Fruit fly (Drosophila melanogaster) whole organism, embryonic: ENCODE results near the gene mahe.

ENCODE experiments used
- ATbp ChIP-seq: fragments of 200-800 bp; sonication (Bioruptor generic); optimal IDR thresholded peaks from 2 replicates; lab custom pipeline; 2017; ENCODE audit warnings: missing biosample characterization, mild to moderate bottlenecking, missing genetic modification characterization, missing genetic modification reagents
- Atf6 ChIP-seq: fragments of 200-800 bp; sonication (Bioruptor generic); IDR thresholded peaks from 2 replicates; pipeline ENCODE4 v1.3.6; 2022; ENCODE audit warnings: missing biosample characterization, missing genetic modification characterization
- Bdp1 ChIP-seq: fragments of 200-800 bp; sonication (Bioruptor generic); optimal IDR thresholded peaks from 3 replicates; lab custom pipeline; 2016; ENCODE audit warnings: missing biosample characterization, missing genetic modification characterization
- CG10462 ChIP-seq: fragments of 200-800 bp; sonication (Bioruptor generic); optimal IDR thresholded peaks from 2 replicates; lab custom pipeline; 2016; ENCODE audit warnings: missing biosample characterization, missing genetic modification characterization
- CG11456 ChIP-seq: fragments of 200-800 bp; sonication (Bioruptor generic); IDR thresholded peaks from 3 replicates; pipeline ENCODE4 v1.3.6; 2022; ENCODE audit warnings: missing biosample characterization, missing genetic modification characterization
- CG12071 ChIP-seq: fragments of 200-800 bp; sonication (Bioruptor generic); optimal IDR thresholded peaks from 3 replicates; lab custom pipeline; 2018; ENCODE audit warnings: missing biosample characterization, mild to moderate bottlenecking, missing genetic modification characterization
- CG12942 ChIP-seq: fragments of 200-800 bp; sonication (Bioruptor generic); optimal IDR thresholded peaks from 3 replicates; lab custom pipeline; 2016; ENCODE audit warnings: missing biosample characterization, missing genetic modification characterization
- CG15696 ChIP-seq: fragments of 200-800 bp; sonication (Bioruptor generic); optimal IDR thresholded peaks from 2 replicates; lab custom pipeline; 2019; ENCODE audit warnings: missing biosample characterization, mild to moderate bottlenecking, missing genetic modification characterization, moderate library complexity
- CG1647 ChIP-seq: fragments of 200-800 bp; sonication (Bioruptor generic); optimal IDR thresholded peaks from 3 replicates; lab custom pipeline; 2016; ENCODE audit warnings: missing biosample characterization, missing genetic modification characterization
- CG16815 ChIP-seq: fragments of 200-800 bp; sonication (Bioruptor generic); optimal IDR thresholded peaks from 3 replicates; lab custom pipeline; 2017; ENCODE audit warnings: missing biosample characterization, mild to moderate bottlenecking, missing genetic modification characterization
- CG17186 ChIP-seq: fragments of 200-800 bp; sonication (Bioruptor generic); optimal IDR thresholded peaks from 3 replicates; lab custom pipeline; 2017; ENCODE audit warnings: missing biosample characterization, missing genetic modification reagents, missing genetic modification characterization
- CG17328 ChIP-seq: fragments of 200-800 bp; sonication (Bioruptor generic); IDR thresholded peaks from 2 replicates; pipeline ENCODE4 v1.3.6; 2022; ENCODE audit warnings: missing biosample characterization, missing genetic modification characterization
- CG18262 ChIP-seq: fragments of 200-800 bp; optimal IDR thresholded peaks from 3 replicates; lab custom pipeline; 2019; ENCODE audit warnings: missing biosample characterization, mild to moderate bottlenecking, missing genetic modification characterization, moderate library complexity
- CG18599 ChIP-seq: fragments of 200-800 bp; sonication (Bioruptor generic); optimal IDR thresholded peaks from 3 replicates; lab custom pipeline; 2017; ENCODE audit warnings: missing biosample characterization, missing genetic modification characterization, mild to moderate bottlenecking, moderate library complexity, missing genetic modification reagents
- CG2120 ChIP-seq: fragments of 200-800 bp; sonication (Bioruptor generic); optimal IDR thresholded peaks from 3 replicates; lab custom pipeline; 2016; ENCODE audit warnings: missing biosample characterization, missing genetic modification characterization
- CG2202 ChIP-seq: fragments of 200-800 bp; sonication (Bioruptor generic); optimal IDR thresholded peaks from 2 replicates; lab custom pipeline; 2018; ENCODE audit warnings: missing biosample characterization, mild to moderate bottlenecking, missing genetic modification characterization
- CG2678 ChIP-seq: fragments of 200-800 bp; sonication (Bioruptor generic); optimal IDR thresholded peaks from 3 replicates; lab custom pipeline; 2019; ENCODE audit warnings: missing biosample characterization, mild to moderate bottlenecking, missing genetic modification characterization, moderate library complexity
- CG2875 ChIP-seq: fragments of 200-800 bp; sonication (Bioruptor generic); optimal IDR thresholded peaks from 2 replicates; lab custom pipeline; 2017; ENCODE audit warnings: missing biosample characterization, mild to moderate bottlenecking, missing genetic modification characterization, missing genetic modification reagents
- CG2889 ChIP-seq: fragments of 200-800 bp; sonication (Bioruptor generic); IDR thresholded peaks from 3 replicates; pipeline ENCODE4 v1.3.6; 2022; ENCODE audit warnings: missing biosample characterization, missing genetic modification characterization
- CG7963 ChIP-seq: fragments of 200-800 bp; sonication (Bioruptor generic); IDR thresholded peaks from 3 replicates; pipeline ENCODE4 v1.3.6; 2022; ENCODE audit warnings: missing biosample characterization, missing genetic modification characterization; ENCODE audit not compliant: partially characterized antibody
- CG8089 ChIP-seq: fragments of 200-800 bp; sonication (Bioruptor generic); optimal IDR thresholded peaks from 3 replicates; lab custom pipeline; 2016; ENCODE audit warnings: missing biosample characterization, missing genetic modification characterization
- CG8290 ChIP-seq, 3 experiments: fragments of 200-800 bp; sonication (Bioruptor generic); optimal IDR thresholded peaks; 2 replicates each; lab custom pipeline; 2016 to 2019; ENCODE audit warnings: missing biosample characterization in 3 of 3, missing genetic modification characterization in 3 of 3, mild to moderate bottlenecking in 2 of 3, moderate library complexity in 1 of 3
- CG8944 ChIP-seq: fragments of 200-800 bp; sonication (Bioruptor generic); optimal IDR thresholded peaks from 3 replicates; lab custom pipeline; 2016; ENCODE audit warnings: missing biosample characterization, missing genetic modification characterization
- CG9817 ChIP-seq: fragments of 200-800 bp; sonication (Bioruptor generic); optimal IDR thresholded peaks from 2 replicates; lab custom pipeline; 2018; ENCODE audit warnings: missing biosample characterization, mild to moderate bottlenecking, missing genetic modification characterization, moderate library complexity
- CG9932 ChIP-seq: fragments of 200-800 bp; sonication (Bioruptor generic); IDR thresholded peaks from 2 replicates; pipeline ENCODE4 v1.3.6; 2022; ENCODE audit warnings: missing biosample characterization, missing genetic modification characterization
- CTCF ChIP-seq: fragments of 200-800 bp; sonication (Bioruptor generic); optimal IDR thresholded peaks from 2 replicates; lab custom pipeline; 2017; ENCODE audit warnings: missing biosample characterization, mild to moderate bottlenecking, missing genetic modification characterization, moderate library complexity
- D19B ChIP-seq: fragments of 200-800 bp; sonication (Bioruptor generic); optimal IDR thresholded peaks from 2 replicates; lab custom pipeline; 2017; ENCODE audit warnings: missing biosample characterization, mild to moderate bottlenecking, missing genetic modification characterization
- Dip2 ChIP-seq: fragments of 200-800 bp; sonication (Bioruptor generic); IDR thresholded peaks from 2 replicates; pipeline ENCODE4 v1.3.6; 2022; ENCODE audit warnings: missing biosample characterization, missing genetic modification characterization
- Jarid2 ChIP-seq: fragments of 200-800 bp; sonication (Bioruptor generic); optimal IDR thresholded peaks from 3 replicates; lab custom pipeline; 2017; ENCODE audit warnings: mild to moderate bottlenecking, missing biosample characterization, missing genetic modification reagents, missing genetic modification characterization
- Nf-YC ChIP-seq: fragments of 200-800 bp; optimal IDR thresholded peaks from 3 replicates; lab custom pipeline; 2019; ENCODE audit warnings: missing biosample characterization, mild to moderate bottlenecking, missing genetic modification characterization, moderate library complexity
- Ptx1 ChIP-seq: fragments of 200-800 bp; sonication (Bioruptor generic); IDR thresholded peaks from 2 replicates; pipeline ENCODE4 v1.3.6; 2022; ENCODE audit warnings: missing biosample characterization, missing genetic modification characterization
- Side ChIP-seq: fragments of 200-800 bp; sonication (Bioruptor generic); optimal IDR thresholded peaks from 2 replicates; lab custom pipeline; 2016; ENCODE audit warnings: missing biosample characterization, missing genetic modification characterization
- TFAM ChIP-seq: fragments of 200-800 bp; sonication (Bioruptor generic); optimal IDR thresholded peaks from 2 replicates; lab custom pipeline; 2017; ENCODE audit warnings: missing biosample characterization, missing genetic modification characterization, inconsistent platforms
- Xbp1 ChIP-seq: fragments of 200-800 bp; sonication (Bioruptor generic); optimal IDR thresholded peaks from 3 replicates; lab custom pipeline; 2016; ENCODE audit warnings: missing biosample characterization, mild to moderate bottlenecking, missing genetic modification characterization
- YL-1 ChIP-seq: fragments of 200-800 bp; sonication (Bioruptor generic); optimal IDR thresholded peaks from 3 replicates; lab custom pipeline; 2017; ENCODE audit warnings: missing biosample characterization, mild to moderate bottlenecking, missing genetic modification characterization
- bab2 ChIP-seq: fragments of 200-800 bp; sonication (Bioruptor generic); optimal IDR thresholded peaks from 2 replicates; lab custom pipeline; 2016; ENCODE audit warnings: missing biosample characterization, missing genetic modification characterization
- br ChIP-seq: fragments of >200 bp; optimal IDR thresholded peaks from 2 replicates; lab custom pipeline; 2017
- cato ChIP-seq: fragments of 200-800 bp; sonication (Bioruptor generic); optimal IDR thresholded peaks from 2 replicates; lab custom pipeline; 2016; ENCODE audit warnings: missing biosample characterization, missing genetic modification characterization, borderline replicate concordance
- chn ChIP-seq: fragments of 200-800 bp; sonication (Bioruptor generic); optimal IDR thresholded peaks from 2 replicates; lab custom pipeline; 2016; ENCODE audit warnings: missing biosample characterization, missing genetic modification characterization
- dati ChIP-seq: fragments of 200-800 bp; sonication (Bioruptor generic); IDR thresholded peaks from 2 replicates; pipeline ENCODE4 v1.3.6; 2022; ENCODE audit warnings: missing biosample characterization, missing genetic modification characterization
- dpn ChIP-seq, 2 experiments: fragments of 200-800 bp; sonication (Bioruptor generic); optimal IDR thresholded peaks; 3 replicates each; lab custom pipeline; 2016; ENCODE audit warnings: missing biosample characterization in 2 of 2, missing genetic modification characterization in 2 of 2
- emc ChIP-seq: fragments of 200-800 bp; sonication (Bioruptor generic); optimal IDR thresholded peaks from 2 replicates; lab custom pipeline; 2016; ENCODE audit warnings: missing biosample characterization, missing genetic modification characterization
- esg ChIP-seq: fragments of 200-800 bp; sonication (Bioruptor generic); conservative IDR thresholded peaks from 2 replicates; pipeline ENCODE4 v1.3.6; 2022; ENCODE audit warnings: missing biosample characterization, missing genetic modification characterization
- insv ChIP-seq, 2 experiments: fragments of 200-800 bp; sonication (Bioruptor generic); optimal IDR thresholded peaks; 3 replicates each; lab custom pipeline; 2016 to 2018; ENCODE audit warnings: missing biosample characterization in 2 of 2, missing genetic modification characterization in 2 of 2
- ken ChIP-seq: fragments of 200-800 bp; sonication (Bioruptor generic); IDR thresholded peaks from 3 replicates; pipeline ENCODE4 v1.3.6; 2022; ENCODE audit warnings: missing biosample characterization, missing genetic modification characterization
- lola ChIP-seq, 3 experiments: fragments of >200 bp in 2 of 3; fragments of 200-800 bp in 1 of 3; sonication (Bioruptor generic) in 1 of 3; optimal IDR thresholded peaks; 2 replicates each; lab custom pipeline; 2017 to 2019; ENCODE audit warnings: missing biosample characterization in 3 of 3, missing genetic modification characterization in 3 of 3, mild to moderate bottlenecking in 1 of 3, moderate library complexity in 1 of 3
- nom ChIP-seq: fragments of 200-800 bp; sonication (Bioruptor generic); optimal IDR thresholded peaks from 2 replicates; lab custom pipeline; 2017; ENCODE audit warnings: missing biosample characterization, missing genetic modification characterization, mild to moderate bottlenecking, moderate library complexity, missing genetic modification reagents
- otp ChIP-seq: fragments of 200-800 bp; sonication (Bioruptor generic); IDR thresholded peaks from 3 replicates; pipeline ENCODE4, ENCODE4 v1.3.6; 2022; ENCODE audit warnings: missing biosample characterization, missing genetic modification characterization
- stc ChIP-seq: fragments of 200-800 bp; sonication (Bioruptor generic); IDR thresholded peaks from 2 replicates; pipeline ENCODE4 v1.3.6; 2022; ENCODE audit warnings: missing biosample characterization, missing genetic modification characterization
- toy ChIP-seq: fragments of 200-800 bp; sonication (Bioruptor generic); IDR thresholded peaks from 2 replicates; pipeline ENCODE4 v1.3.6; 2022; ENCODE audit warnings: missing biosample characterization, missing genetic modification characterization
- zfh2 ChIP-seq: fragments of 200-800 bp; sonication (Bioruptor generic); optimal IDR thresholded peaks from 2 replicates; lab custom pipeline; 2016; ENCODE audit warnings: missing biosample characterization, missing genetic modification characterization

The mahe gene

DNA sequence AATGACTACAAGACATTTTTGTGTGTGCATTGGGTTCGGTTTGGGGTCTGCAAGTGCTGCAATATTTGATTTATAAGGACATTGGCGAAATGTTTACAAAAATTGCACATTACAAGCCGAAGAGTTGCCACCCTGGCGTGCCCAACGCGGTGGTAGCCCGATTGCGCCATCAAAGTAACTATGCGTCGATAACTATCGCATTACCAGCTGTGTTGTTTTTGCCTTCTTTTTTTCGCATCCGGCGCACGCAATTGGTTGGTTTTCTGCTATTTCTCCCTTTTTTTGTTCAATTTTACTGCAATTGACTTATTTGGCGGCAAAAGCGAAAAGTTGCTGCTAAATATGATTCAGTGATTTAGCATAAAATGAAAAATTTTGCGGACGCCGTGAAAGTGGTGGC is 3.5 kb upstream of the mahe start, which contains the start of gene RpS14b (continued):
- TF ChIP-seq toy (0 out of 2 replicates have a peak, but pooled peaks have one; percentile 37), TFAM (GFP tag; lab: Kevin White, UChicago) (no peak), Atf6 (GFP tag; lab: Robert Waterston, UW) (peak; percentile 64), Dip2 (GFP tag; lab: Robert Waterston, UW) (no peak), CG15696 (tag; lab: Kevin White, UChicago) (no peak), dpn (GFP tag; optimal IDR thresholded peaks at IDR 0.05; lab: Kevin White, UChicago) (peak; percentile 15 to 55), Xbp1 (peak; percentile 62), CG2875 (GFP tag; lab: Kevin White, UChicago) (peak; percentile 43), CG12942 (GFP tag; lab: Kevin White, UChicago) (peak; percentile 44), Ptx1 (GFP tag; lab: Robert Waterston, UW) (peak; percentile 53), cato (GFP tag; lab: Kevin White, UChicago) (no peak), nom (GFP tag; lab: Kevin White, UChicago) (peak; percentile 73), ATbp (GFP tag; lab: Kevin White, UChicago) (peak; percentile 16), CG18262 (peak; percentile 22), CG8944 (GFP tag; lab: Kevin White, UChicago) (no peak), CG2889 (peak; percentile 53; the same call in 1 of the 3 replicates), CG9932 (GFP tag; lab: Robert Waterston, UW) (peak; percentile 69), CG8089 (GFP tag; lab: Kevin White, UChicago) (no peak), dati (GFP tag; lab: Robert Waterston, UW) (peak; percentile 41; the same call in 1 of the 2 replicates), Side (GFP tag; lab: Kevin White, UChicago) (peak; percentile 74), CG7963 (GFP tag; lab: Robert Waterston, UW) (0 out of 3 replicates have a peak, but pooled peaks have one; percentile 43), CG18599 (peak; percentile 74), CG9817 (peak; percentile 58), Jarid2 (GFP tag; lab: Kevin White, UChicago) (peak; percentile 29), stc (GFP tag; lab: Robert Waterston, UW) (peak; percentile 65; the same call in 1 of the 2 replicates), CG17186 (GFP tag; lab: Kevin White, UChicago) (peak; percentile 90), otp (GFP tag; lab: Robert Waterston, UW) (peak; percentile 68; the same call in 2 of the 3 replicates), CG2202 (tag; lab: Kevin White, UChicago) (no peak), zfh2 (GFP tag; lab: Kevin White, UChicago) (peak; percentile 60), CG17328 (GFP tag; lab: Robert Waterston, UW) (peak; percentile 79), CG2120 (GFP tag; lab: Kevin White, UChicago) (peak; percentile 66), CG11456 (GFP tag; lab: Robert Waterston, UW) (peak; percentile 80; the same call in 2 of the 3 replicates), YL-1 (GFP tag; lab: Kevin White, UChicago) (peak; percentile 90), ken (peak; percentile 60; the same call in 1 of the 3 replicates), CG12071 (GFP tag; lab: Kevin White, UChicago) (peak; percentile 42), CTCF (GFP tag; lab: Kevin White, UChicago) (peak; percentile 26), emc (GFP tag; lab: Kevin White, UChicago) (peak; percentile 27), esg (GFP tag; lab: Robert Waterston, UW) (0 out of 2 replicates have a peak, but pooled peaks have one; percentile 5), chn (GFP tag; lab: Kevin White, UChicago) (peak; percentile 45), lola (GFP tag; optimal IDR thresholded peaks at IDR 0.05; lab: Kevin White, UChicago) (no peak), bab2 (peak; percentile 48), CG2678 (tag; lab: Kevin White, UChicago) (peak; percentile 31), br (lab: Kevin White, UChicago) (no peak), insv (GFP tag; optimal IDR thresholded peaks at IDR 0.05; lab: Kevin White, UChicago) (peak in 1 of 2 experiments; percentile 43), CG8290 (GFP tag; optimal IDR thresholded peaks at IDR 0.05; lab: Kevin White, UChicago) (peak; percentile 15), CG8290 (tag; optimal IDR thresholded peaks at IDR 0.05; lab: Kevin White, UChicago) (peak in 1 of 2 experiments; percentile 88), CG16815 (no peak), CG10462 (GFP tag; lab: Kevin White, UChicago) (no peak), D19B (peak; percentile 39), Bdp1 (GFP tag; lab: Kevin White, UChicago) (peak; percentile 22), Nf-YC (peak; percentile 69), CG1647 (GFP tag; lab: Kevin White, UChicago) (no peak)
